Fruit fly (Drosophila melanogaster): ENCODE data around the gene PXo.

DNA sequence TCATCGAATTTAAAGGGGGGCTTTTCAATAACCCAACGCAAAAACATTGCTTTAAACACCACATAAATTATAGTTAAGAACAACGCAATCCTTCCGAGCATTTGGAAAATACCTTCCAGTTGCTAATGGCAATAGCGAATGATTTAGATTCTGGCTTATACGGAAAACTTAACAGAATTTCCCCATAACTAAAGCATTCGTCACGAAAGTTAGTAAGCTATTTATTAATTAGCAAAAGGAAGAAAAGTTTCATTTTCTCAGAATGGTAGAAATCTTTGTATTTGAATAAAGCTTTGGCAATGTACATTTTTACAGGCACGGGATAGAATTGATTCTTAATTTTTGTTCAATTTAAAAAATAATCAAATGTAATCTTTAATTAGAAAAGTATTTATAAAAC lies 17.2 kb downstream of the PXo start, which contains the start of gene CG32413:
- no peak for TF ChIP-seq Crg-1 (GFP tag; optimal IDR thresholded peaks at IDR 0.05)
- no peak for TF ChIP-seq bab1 (GFP tag; optimal IDR thresholded peaks at IDR 0.05)
- no peak for TF ChIP-seq kay (GFP tag; ENCODE audit: borderline replicate concordance)
- TF ChIP-seq CG7045 (GFP tag; optimal IDR thresholded peaks at IDR 0.05), result no peak
- TF ChIP-seq CG14711 (tag; optimal IDR thresholded peaks at IDR 0.05), result no peak
- no peak for TF ChIP-seq CG5204 (GFP tag; optimal IDR thresholded peaks at IDR 0.05)
- no peak for TF ChIP-seq cic (GFP tag; optimal IDR thresholded peaks at IDR 0.05)
- TF ChIP-seq CG11617 (GFP tag; optimal IDR thresholded peaks at IDR 0.05), result no peak
- no peak for TF ChIP-seq toe (GFP tag; optimal IDR thresholded peaks at IDR 0.05)
